Fruit fly (Drosophila melanogaster): ENCODE measurements around the gene Ugt304A1.

Gene Ugt304A1

dm6 chr3R:11216156-11216630, 41.0 kb upstream of the Ugt304A1 start, which contains the start of the genes RpS25 and CG4820 (continued):
- TF ChIP-seq Gug (GFP tag; IDR thresholded peaks at IDR 0.05), result peak; percentile 38; the same call in 2 of the 4 replicates
- TF ChIP-seq grn (GFP tag; optimal IDR thresholded peaks at IDR 0.05), result peak; percentile 76
- TF ChIP-seq Dfd (GFP tag; optimal IDR thresholded peaks at IDR 0.05), result no peak
- peak; percentile 86 for TF ChIP-seq CG7839 (tag; optimal IDR thresholded peaks at IDR 0.05)
- TF ChIP-seq Eip74EF (GFP tag; optimal IDR thresholded peaks at IDR 0.05), result peak in 1 of 2 experiments; percentile 84
- TF ChIP-seq Dll (GFP tag; IDR thresholded peaks at IDR 0.05; ENCODE audit: partially characterized antibody), result peak; percentile 93
- peak; percentile 66 for TF ChIP-seq Ada2b (GFP tag; IDR thresholded peaks at IDR 0.05)
- TF ChIP-seq CG10979 (tag; optimal IDR thresholded peaks at IDR 0.05), result peak; percentile 83
- TF ChIP-seq CG2889 (GFP tag; IDR thresholded peaks at IDR 0.05), result 0 out of 3 replicates have a peak, but pooled peaks have one; percentile 21
- peak; percentile 84 for TF ChIP-seq twi (tag; optimal IDR thresholded peaks at IDR 0.05)
- TF ChIP-seq CG14441 (GFP tag; IDR thresholded peaks at IDR 0.05), result peak; percentile 75
- peak; percentile 64 for TF ChIP-seq Dp (GFP tag; optimal IDR thresholded peaks at IDR 0.05)
- peak; percentile 90 for TF ChIP-seq CG16863 (GFP tag; optimal IDR thresholded peaks at IDR 0.05)
- peak; percentile 86 for TF ChIP-seq CG17359 (tag; optimal IDR thresholded peaks at IDR 0.05)
- TF ChIP-seq Ets97D (GFP tag; optimal IDR thresholded peaks at IDR 0.05), result peak; percentile 100
- TF ChIP-seq Opbp (GFP tag; IDR thresholded peaks at IDR 0.05; ENCODE audit: partially characterized antibody), result peak; percentile 76
- peak; percentile 73 for TF ChIP-seq TFAM (GFP tag; optimal IDR thresholded peaks at IDR 0.05)
- TF ChIP-seq sima (GFP tag; optimal IDR thresholded peaks at IDR 0.05), result peak; percentile 73
- peak; percentile 78 for TF ChIP-seq jing (GFP tag; optimal IDR thresholded peaks at IDR 0.05)
- TF ChIP-seq ap (GFP tag; IDR thresholded peaks at IDR 0.05), result peak; percentile 71
- TF ChIP-seq Dref (GFP tag; IDR thresholded peaks at IDR 0.05), result peak; percentile 78
- no peak for TF ChIP-seq sc (optimal IDR thresholded peaks at IDR 0.05)
- peak; percentile 86 for TF ChIP-seq sc (GFP tag; optimal IDR thresholded peaks at IDR 0.05)
- TF ChIP-seq CG32767 (GFP tag; IDR thresholded peaks at IDR 0.05), result peak; percentile 66; the same call in 1 of the 2 replicates
- peak; percentile 70 for TF ChIP-seq bbx (GFP tag; IDR thresholded peaks at IDR 0.05; ENCODE audit: partially characterized antibody)
- peak; percentile 86 for TF ChIP-seq gcm2 (GFP tag; optimal IDR thresholded peaks at IDR 0.05)
- peak; percentile 85 for TF ChIP-seq CG9817 (tag; optimal IDR thresholded peaks at IDR 0.05)
- TF ChIP-seq CG12744 (GFP tag; optimal IDR thresholded peaks at IDR 0.05), result peak; percentile 82
- peak; percentile 76 for TF ChIP-seq CG10462 (GFP tag; optimal IDR thresholded peaks at IDR 0.05)
- TF ChIP-seq CG16813 (GFP tag; IDR thresholded peaks at IDR 0.05; ENCODE audit: partially characterized antibody), result peak; percentile 87
- TF ChIP-seq CG12391 (tag; optimal IDR thresholded peaks at IDR 0.05), result peak; percentile 92
- TF ChIP-seq CG2199 (GFP tag; IDR thresholded peaks at IDR 0.05), result 0 out of 3 replicates have a peak, but pooled peaks have one; percentile 10
- peak; percentile 85 for TF ChIP-seq so (GFP tag; IDR thresholded peaks at IDR 0.05)
- TF ChIP-seq CG15514 (GFP tag; optimal IDR thresholded peaks at IDR 0.05), result peak; percentile 93
- peak; percentile 97 for TF ChIP-seq dm (GFP tag; optimal IDR thresholded peaks at IDR 0.05)
- peak; percentile 90 for TF ChIP-seq Vsx1 (GFP tag; optimal IDR thresholded peaks at IDR 0.05)
- peak; percentile 80 for TF ChIP-seq gem (tag; optimal IDR thresholded peaks at IDR 0.05)
- TF ChIP-seq CG31365 (tag; optimal IDR thresholded peaks at IDR 0.05), result peak; percentile 86
- peak; percentile 72 for TF ChIP-seq ind (GFP tag; optimal IDR thresholded peaks at IDR 0.05)
- peak; percentile 69 for TF ChIP-seq CG42726 (GFP tag; IDR thresholded peaks at IDR 0.05; ENCODE audit: partially characterized antibody)
- TF ChIP-seq CG17385 (GFP tag; optimal IDR thresholded peaks at IDR 0.05), result peak; percentile 89
- TF ChIP-seq Mad (GFP tag; optimal IDR thresholded peaks at IDR 0.05), result peak; percentile 91
- TF ChIP-seq Hand (GFP tag; optimal IDR thresholded peaks at IDR 0.05), result peak; percentile 81
- TF ChIP-seq nau (GFP tag; optimal IDR thresholded peaks at IDR 0.05), result peak; percentile 95
- TF ChIP-seq HLH54F (GFP tag; optimal IDR thresholded peaks at IDR 0.05), result peak; percentile 84
- TF ChIP-seq CG8765 (GFP tag; IDR thresholded peaks at IDR 0.05), result no peak
- peak; percentile 91 for TF ChIP-seq PHDP (tag; optimal IDR thresholded peaks at IDR 0.05)
- TF ChIP-seq CG12104 (GFP tag; optimal IDR thresholded peaks at IDR 0.05), result peak; percentile 93
- peak; percentile 79 for TF ChIP-seq ems (GFP tag; optimal IDR thresholded peaks at IDR 0.05)
- peak; percentile 59 for TF ChIP-seq CG10565 (GFP tag; optimal IDR thresholded peaks at IDR 0.05)
